Worm (Caenorhabditis elegans): ENCODE results near the gene C44C1.6.

The C44C1.6 gene

DNA sequence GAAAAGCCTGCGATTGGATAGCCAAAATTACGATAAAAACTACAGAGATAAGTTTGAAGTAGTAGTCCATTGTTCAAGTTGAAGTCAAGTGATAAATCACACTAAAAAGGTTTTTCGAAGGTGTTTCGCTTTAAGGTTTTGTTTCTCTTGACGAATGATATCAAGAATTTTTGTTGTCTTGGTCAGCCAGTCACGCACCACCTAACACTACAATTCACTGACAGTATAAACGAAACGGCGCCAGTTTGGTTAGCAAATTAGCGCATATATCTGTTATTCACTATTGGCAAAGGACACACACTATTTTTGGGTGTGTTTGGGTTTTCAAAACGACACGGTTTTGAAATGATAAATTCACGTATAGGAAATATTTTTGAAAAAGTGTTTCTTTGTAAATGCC lies at the start of gene C44C1.6:
Gene C44C1.6 (minus strand): TSS at position 199 of the 400 bp plus-strand sequence.
- TF ChIP-seq hnd-1 (tag; optimal IDR thresholded peaks at IDR 0.05), result no peak
- TF ChIP-seq hmg-4 (GFP tag; optimal IDR thresholded peaks at IDR 0.05), result no peak
- TF ChIP-seq flt-1 (GFP tag; IDR thresholded peaks at IDR 0.05), result no peak
- no peak for TF ChIP-seq pes-1 (GFP tag; IDR thresholded peaks at IDR 0.05)
- TF ChIP-seq tbx-37 (GFP tag; conservative IDR thresholded peaks at IDR 0.05), result no peak
- no peak for TF ChIP-seq ceh-13 (GFP tag; optimal IDR thresholded peaks at IDR 0.05)
- TF ChIP-seq ets-7 (tag; optimal IDR thresholded peaks at IDR 0.05), result no peak
- no peak for TF ChIP-seq hmbx-1 (tag; optimal IDR thresholded peaks at IDR 0.05)
- TF ChIP-seq ceh-36 (tag; optimal IDR thresholded peaks at IDR 0.05), result no peak
- TF ChIP-seq F13C5.2 (tag; optimal IDR thresholded peaks at IDR 0.05), result no peak
- no peak for TF ChIP-seq tra-4 (tag; optimal IDR thresholded peaks at IDR 0.05)

DNA sequence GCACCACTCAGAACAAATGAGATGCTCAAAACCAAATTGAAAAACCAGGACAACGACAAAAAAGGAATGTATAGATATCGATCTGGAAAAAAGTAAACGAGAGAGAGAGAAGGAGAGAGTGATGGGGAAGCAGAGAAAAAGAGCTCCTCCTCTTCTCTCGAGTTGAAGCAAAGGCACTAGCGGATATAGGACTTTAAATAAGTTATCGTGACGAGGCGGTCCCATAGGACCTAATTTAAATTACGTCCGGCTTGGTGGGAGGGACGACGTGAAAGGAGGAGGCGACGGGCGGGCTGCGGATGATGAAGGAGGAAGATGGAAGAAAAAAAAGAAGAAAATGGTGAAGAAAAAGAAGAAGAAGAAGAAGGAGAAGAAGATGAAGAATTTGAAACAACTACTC lies 48.5 kb upstream of the C44C1.6 start:
- TF ChIP-seq ets-7 (tag; optimal IDR thresholded peaks at IDR 0.05) (no peak), B0310.2 (tag; optimal IDR thresholded peaks at IDR 0.05) (no peak), hmbx-1 (tag; optimal IDR thresholded peaks at IDR 0.05) (no peak), tra-4 (tag; optimal IDR thresholded peaks at IDR 0.05) (no peak), ceh-13 (GFP tag; optimal IDR thresholded peaks at IDR 0.05) (no peak), aly-1 (tag; optimal IDR thresholded peaks at IDR 0.05) (no peak), sea-1 (GFP tag; conservative IDR thresholded peaks at IDR 0.05) (no peak), tbx-11 (GFP tag; IDR thresholded peaks at IDR 0.05) (no peak), hmg-4 (GFP tag; optimal IDR thresholded peaks at IDR 0.05) (no peak), scrt-1 (GFP tag; IDR thresholded peaks at IDR 0.05) (no peak), ama-1 (optimal IDR thresholded peaks at IDR 0.05) (no peak), pes-1 (GFP tag; IDR thresholded peaks at IDR 0.05) (no peak), ceh-36 (tag; optimal IDR thresholded peaks at IDR 0.05) (no peak), flt-1 (GFP tag; IDR thresholded peaks at IDR 0.05) (no peak), hnd-1 (tag; optimal IDR thresholded peaks at IDR 0.05) (no peak)

DNA sequence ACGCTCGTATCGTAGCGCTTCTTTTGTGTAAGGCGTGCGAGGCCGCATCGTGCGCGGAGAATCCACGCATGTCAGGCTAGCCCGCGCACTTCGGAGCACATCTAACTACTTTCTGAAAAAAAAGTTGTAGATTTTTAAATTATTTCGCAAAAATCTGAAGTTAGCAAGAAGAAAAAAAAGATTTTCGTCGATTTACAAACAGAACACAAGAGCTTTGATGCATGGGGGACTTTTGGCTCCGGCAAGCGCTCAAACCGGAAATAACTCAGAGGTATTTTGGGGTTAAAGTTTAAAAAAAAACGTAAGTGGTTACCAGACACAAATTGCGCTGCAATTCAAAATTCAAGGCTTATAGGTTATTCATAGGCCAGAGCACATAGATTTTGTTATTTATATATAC lies 47.4 kb upstream of the C44C1.6 start, which contains the start of the genes F55A4.13 and nlf-1:
Gene F55A4.13 (minus strand): TSS at position 101 of the 400 bp plus-strand sequence.
Gene nlf-1 (minus strand): TSS at position 112 of the 400 bp plus-strand sequence.
- no peak for TF ChIP-seq F13C5.2 (tag; optimal IDR thresholded peaks at IDR 0.05)

DNA sequence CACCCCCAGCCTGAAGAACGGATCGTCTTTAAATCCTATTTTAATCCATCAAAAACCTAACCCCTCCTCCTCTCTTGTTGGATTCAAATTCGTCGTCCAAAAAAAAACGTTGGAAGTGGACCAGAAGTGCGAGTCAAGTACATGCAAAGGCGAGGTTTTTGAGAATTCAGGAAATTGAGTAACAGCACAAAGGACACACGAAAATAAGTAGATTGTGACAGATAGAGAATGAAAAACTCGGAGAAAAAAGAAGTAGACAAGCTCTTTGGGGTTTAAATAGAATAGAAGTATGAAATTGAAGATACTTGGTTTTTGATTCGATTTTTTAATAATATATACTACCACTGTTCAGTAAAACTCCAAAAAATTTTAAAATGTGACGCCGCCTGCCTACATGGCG lies 44.6 kb upstream of the C44C1.6 start:
- no peak for TF ChIP-seq tbx-11 (GFP tag; IDR thresholded peaks at IDR 0.05)
- TF ChIP-seq ceh-13 (GFP tag; optimal IDR thresholded peaks at IDR 0.05), result no peak
- no peak for TF ChIP-seq hmbx-1 (tag; optimal IDR thresholded peaks at IDR 0.05)
- no peak for TF ChIP-seq ama-1 (optimal IDR thresholded peaks at IDR 0.05)
- no peak for TF ChIP-seq ceh-36 (tag; optimal IDR thresholded peaks at IDR 0.05)

DNA sequence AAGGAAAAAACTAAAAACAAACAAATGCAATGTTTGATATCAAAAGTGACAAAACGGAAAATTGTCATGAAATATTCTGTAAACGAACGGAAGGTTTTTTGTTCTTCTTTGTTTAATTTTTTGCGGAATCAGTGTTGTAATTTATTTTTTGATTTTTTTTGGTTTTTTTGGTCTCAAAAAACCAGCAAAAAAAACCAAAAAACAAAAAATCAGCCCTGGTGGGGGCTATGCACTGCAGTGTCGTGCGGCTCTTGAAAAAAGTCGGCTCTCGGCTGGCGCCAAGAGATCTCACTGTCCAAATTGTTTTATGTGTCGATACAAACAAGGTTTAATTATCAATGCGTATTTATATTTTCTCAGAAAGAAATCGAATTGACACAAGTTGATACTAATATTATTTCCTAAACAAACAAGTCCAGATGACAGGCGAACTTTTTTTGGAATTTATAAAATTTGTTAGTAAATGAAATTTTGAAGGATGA lies 42.4 kb upstream of the C44C1.6 start:
- no peak for TF ChIP-seq hmbx-1 (tag; optimal IDR thresholded peaks at IDR 0.05)
- no peak for TF ChIP-seq F13C5.2 (tag; optimal IDR thresholded peaks at IDR 0.05)
- TF ChIP-seq hnd-1 (tag; optimal IDR thresholded peaks at IDR 0.05), result no peak
- TF ChIP-seq hmg-4 (GFP tag; optimal IDR thresholded peaks at IDR 0.05), result no peak
- TF ChIP-seq scrt-1 (GFP tag; IDR thresholded peaks at IDR 0.05), result no peak
- no peak for TF ChIP-seq tbx-11 (GFP tag; IDR thresholded peaks at IDR 0.05)
- TF ChIP-seq aly-1 (tag; optimal IDR thresholded peaks at IDR 0.05), result no peak
- TF ChIP-seq ets-7 (tag; optimal IDR thresholded peaks at IDR 0.05), result no peak

DNA sequence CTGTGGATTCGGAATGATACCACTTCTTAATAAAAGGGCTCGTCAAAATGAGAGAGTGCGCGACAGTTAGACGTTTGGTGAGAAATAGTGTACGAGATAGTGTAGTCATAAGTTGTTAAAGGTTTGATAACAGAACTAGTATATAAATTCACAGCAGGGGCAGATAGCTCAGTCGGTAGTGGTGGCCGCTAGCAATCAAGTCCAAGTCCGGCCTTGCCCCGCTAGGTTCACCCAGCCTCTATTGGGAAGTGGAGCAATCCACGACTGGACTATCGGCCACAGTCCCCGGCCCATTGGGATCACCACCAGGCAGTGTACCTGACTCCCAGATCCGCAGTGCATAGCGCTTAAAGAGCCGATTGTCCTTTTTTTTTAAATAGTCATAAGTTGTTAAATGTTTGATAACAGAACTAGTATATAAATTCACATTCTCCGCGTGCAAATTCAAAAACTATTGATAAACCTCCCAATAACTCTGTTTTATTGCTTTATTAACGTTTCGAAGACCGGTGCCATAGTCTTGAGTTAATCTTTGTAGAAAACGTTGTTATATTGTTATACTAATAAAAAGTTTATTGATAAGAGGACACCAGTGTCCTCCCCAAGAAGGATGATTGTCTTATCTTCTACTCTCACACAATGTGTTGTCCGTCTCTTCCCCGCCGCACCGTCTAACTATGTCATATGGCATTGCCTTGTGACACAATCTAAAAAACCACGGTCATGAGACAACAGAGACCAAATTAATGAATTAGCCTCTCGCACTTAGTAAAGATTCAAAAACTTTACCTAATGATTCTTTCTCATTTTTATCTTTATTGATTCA lies 40.8 kb upstream of the C44C1.6 start:
- TF ChIP-seq hmg-4 (GFP tag; optimal IDR thresholded peaks at IDR 0.05), result peak; percentile 14
- TF ChIP-seq tra-4 (tag; optimal IDR thresholded peaks at IDR 0.05), result no peak
- no peak for TF ChIP-seq sea-1 (GFP tag; conservative IDR thresholded peaks at IDR 0.05)

DNA sequence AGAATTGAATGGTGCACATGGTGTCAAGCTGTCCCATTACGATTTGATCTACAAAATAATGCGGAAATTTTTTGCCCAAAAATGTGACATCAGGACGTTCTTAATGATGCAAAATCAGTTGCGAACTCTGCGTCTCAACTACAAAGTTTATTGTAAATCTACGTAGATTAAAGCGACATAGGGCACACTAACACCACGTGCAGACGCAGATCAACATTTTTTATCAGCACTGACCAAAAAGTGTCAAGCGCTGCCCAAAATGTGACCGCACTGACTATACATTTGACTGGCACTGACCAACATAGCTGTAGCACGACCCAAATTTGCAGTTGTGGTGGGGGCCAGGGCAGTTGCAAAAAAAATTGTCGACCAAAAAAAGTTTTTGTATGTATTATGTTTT lies 39.4 kb upstream of the C44C1.6 start:
- TF ChIP-seq hmg-4 (GFP tag; optimal IDR thresholded peaks at IDR 0.05) (no peak), tbx-37 (GFP tag; conservative IDR thresholded peaks at IDR 0.05) (no peak), ceh-13 (GFP tag; optimal IDR thresholded peaks at IDR 0.05) (no peak), tra-4 (tag; optimal IDR thresholded peaks at IDR 0.05) (no peak), hnd-1 (tag; optimal IDR thresholded peaks at IDR 0.05) (no peak), hmbx-1 (tag; optimal IDR thresholded peaks at IDR 0.05) (no peak), B0310.2 (tag; optimal IDR thresholded peaks at IDR 0.05) (no peak), F13C5.2 (tag; optimal IDR thresholded peaks at IDR 0.05) (no peak)

DNA sequence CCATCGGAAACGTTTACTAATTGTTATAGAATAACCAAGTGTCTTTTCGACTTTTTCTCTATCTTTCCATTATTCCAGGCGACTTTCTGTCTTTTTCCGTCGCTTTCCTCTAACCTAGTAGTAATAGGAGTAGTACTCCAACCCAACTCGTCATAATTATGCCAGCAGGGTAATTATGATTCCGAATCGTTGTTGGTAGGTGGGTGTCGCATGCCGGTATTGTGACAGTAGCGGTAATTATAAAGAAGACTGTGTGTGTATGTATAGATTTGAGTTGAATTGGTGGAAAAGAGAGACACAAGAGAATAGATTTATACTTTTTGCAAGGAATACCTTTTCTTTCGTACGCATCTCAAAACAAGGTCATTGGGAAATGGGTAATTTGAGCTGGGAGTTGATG lies 35.0 kb upstream of the C44C1.6 start:
- TF ChIP-seq ceh-13 (GFP tag; optimal IDR thresholded peaks at IDR 0.05), result no peak
- TF ChIP-seq ceh-36 (tag; optimal IDR thresholded peaks at IDR 0.05), result no peak
- no peak for TF ChIP-seq ama-1 (optimal IDR thresholded peaks at IDR 0.05)
- no peak for TF ChIP-seq tbx-37 (GFP tag; conservative IDR thresholded peaks at IDR 0.05)
- TF ChIP-seq pes-1 (GFP tag; IDR thresholded peaks at IDR 0.05), result no peak
- TF ChIP-seq aly-1 (tag; optimal IDR thresholded peaks at IDR 0.05), result no peak
- no peak for TF ChIP-seq sea-1 (GFP tag; conservative IDR thresholded peaks at IDR 0.05)
- no peak for TF ChIP-seq F13C5.2 (tag; optimal IDR thresholded peaks at IDR 0.05)
- no peak for TF ChIP-seq B0310.2 (tag; optimal IDR thresholded peaks at IDR 0.05)
- no peak for TF ChIP-seq hnd-1 (tag; optimal IDR thresholded peaks at IDR 0.05)
- TF ChIP-seq tra-4 (tag; optimal IDR thresholded peaks at IDR 0.05), result no peak
- TF ChIP-seq hmg-4 (GFP tag; optimal IDR thresholded peaks at IDR 0.05), result no peak
- no peak for TF ChIP-seq scrt-1 (GFP tag; IDR thresholded peaks at IDR 0.05)
- TF ChIP-seq flt-1 (GFP tag; IDR thresholded peaks at IDR 0.05), result no peak
- no peak for TF ChIP-seq hmbx-1 (tag; optimal IDR thresholded peaks at IDR 0.05)
- TF ChIP-seq tbx-11 (GFP tag; IDR thresholded peaks at IDR 0.05), result no peak
- no peak for TF ChIP-seq ets-7 (tag; optimal IDR thresholded peaks at IDR 0.05)

Measured in whole organism, early embryonic.